Fruit fly (Drosophila melanogaster) whole organism, embryonic: ENCODE data around the gene aru.

ENCODE experiments used
- Adf1 ChIP-seq: fragments of 200-800 bp; sonication (Bioruptor generic); IDR thresholded peaks from 2 replicates; pipeline ENCODE4 v1.3.6; 2022; ENCODE audit warnings: missing biosample characterization, missing genetic modification characterization
- Aef1 ChIP-seq: fragments of 200-800 bp; sonication (Bioruptor generic); IDR thresholded peaks from 3 replicates; pipeline ENCODE4 v1.3.6; 2022; ENCODE audit warnings: missing biosample characterization, missing genetic modification characterization
- Antp ChIP-seq: fragments of 200-800 bp; sonication (Bioruptor generic); optimal IDR thresholded peaks from 3 replicates; lab custom pipeline; 2016; ENCODE audit warnings: missing biosample characterization, missing genetic modification characterization
- Awh ChIP-seq: fragments of 200-800 bp; sonication (Bioruptor generic); IDR thresholded peaks from 2 replicates; pipeline ENCODE4, ENCODE4 v1.3.6; 2022; ENCODE audit warnings: missing biosample characterization, missing genetic modification characterization
- B-H1 ChIP-seq: fragments of 200-800 bp; sonication (Bioruptor generic); IDR thresholded peaks from 3 replicates; pipeline ENCODE4 v1.3.6; 2022; ENCODE audit warnings: missing biosample characterization, missing genetic modification characterization
- CG10267 ChIP-seq: fragments of 200-800 bp; sonication (Bioruptor generic); optimal IDR thresholded peaks from 2 replicates; lab custom pipeline; 2018; ENCODE audit warnings: missing biosample characterization, mild to moderate bottlenecking, missing genetic modification characterization, moderate library complexity
- CG12071 ChIP-seq: fragments of 200-800 bp; sonication (Bioruptor generic); optimal IDR thresholded peaks from 3 replicates; lab custom pipeline; 2018; ENCODE audit warnings: missing biosample characterization, mild to moderate bottlenecking, missing genetic modification characterization
- CG13287 ChIP-seq: fragments of 200-800 bp; sonication (Bioruptor generic); IDR thresholded peaks from 2 replicates; pipeline ENCODE4 v1.3.6; 2022; ENCODE audit warnings: missing biosample characterization, missing genetic modification characterization; ENCODE audit not compliant: partially characterized antibody
- CG15696 ChIP-seq: fragments of 200-800 bp; sonication (Bioruptor generic); optimal IDR thresholded peaks from 2 replicates; lab custom pipeline; 2019; ENCODE audit warnings: missing biosample characterization, mild to moderate bottlenecking, missing genetic modification characterization, moderate library complexity
- CG1647 ChIP-seq: fragments of 200-800 bp; sonication (Bioruptor generic); optimal IDR thresholded peaks from 3 replicates; lab custom pipeline; 2016; ENCODE audit warnings: missing biosample characterization, missing genetic modification characterization
- CG16779 ChIP-seq: fragments of 200-800 bp; sonication (Bioruptor generic); IDR thresholded peaks from 2 replicates; pipeline ENCODE4 v1.3.6; 2022; ENCODE audit warnings: missing biosample characterization, missing genetic modification characterization
- CG17829 ChIP-seq: fragments of 200-800 bp; optimal IDR thresholded peaks from 2 replicates; lab custom pipeline; 2019; ENCODE audit warnings: missing biosample characterization, mild to moderate bottlenecking, missing genetic modification characterization, moderate library complexity
- CG18011 ChIP-seq: fragments of 200-800 bp; sonication (Bioruptor generic); optimal IDR thresholded peaks from 2 replicates; lab custom pipeline; 2017; ENCODE audit warnings: missing biosample characterization, missing genetic modification characterization, mild to moderate bottlenecking, moderate library complexity, missing genotype
- CG30020 ChIP-seq: fragments of 200-800 bp; optimal IDR thresholded peaks from 2 replicates; lab custom pipeline; 2019; ENCODE audit warnings: missing biosample characterization, mild to moderate bottlenecking, missing genetic modification characterization, moderate library complexity
- CG3065 ChIP-seq: fragments of 200-800 bp; sonication (Bioruptor generic); optimal IDR thresholded peaks from 2 replicates; lab custom pipeline; 2016; ENCODE audit warnings: missing biosample characterization, missing genetic modification characterization
- CG3281 ChIP-seq: fragments of 200-800 bp; sonication (Bioruptor generic); optimal IDR thresholded peaks from 3 replicates; lab custom pipeline; 2017; ENCODE audit warnings: missing biosample characterization, mild to moderate bottlenecking, missing genetic modification characterization
- CG3838 ChIP-seq: fragments of 200-800 bp; sonication (Bioruptor generic); optimal IDR thresholded peaks from 3 replicates; lab custom pipeline; 2016; ENCODE audit warnings: missing biosample characterization, missing genetic modification characterization
- CG4707 ChIP-seq: fragments of 200-800 bp; sonication (Bioruptor generic); optimal IDR thresholded peaks from 2 replicates; lab custom pipeline; 2018; ENCODE audit warnings: missing biosample characterization, mild to moderate bottlenecking, missing genetic modification characterization, moderate library complexity
- CG6854 ChIP-seq: fragments of 200-800 bp; sonication (Bioruptor generic); optimal IDR thresholded peaks from 3 replicates; lab custom pipeline; 2017; ENCODE audit warnings: missing biosample characterization, mild to moderate bottlenecking, missing genetic modification characterization
- CG8281 ChIP-seq: fragments of 200-800 bp; sonication (Bioruptor generic); optimal IDR thresholded peaks from 2 replicates; lab custom pipeline; 2018; ENCODE audit warnings: missing biosample characterization, mild to moderate bottlenecking, missing genetic modification characterization, moderate library complexity
- CG9797 ChIP-seq: fragments of 200-800 bp; sonication (Bioruptor generic); optimal IDR thresholded peaks from 3 replicates; lab custom pipeline; 2018; ENCODE audit warnings: missing biosample characterization, mild to moderate bottlenecking, missing genetic modification characterization
- E2f2 ChIP-seq: fragments of 200-800 bp; sonication (Bioruptor generic); IDR thresholded peaks from 2 replicates; pipeline ENCODE4 v1.3.6; 2022; ENCODE audit warnings: missing biosample characterization, missing genetic modification characterization
- Ets65A ChIP-seq: fragments of 200-800 bp; sonication (Bioruptor generic); peaks from one replicate; lab custom pipeline; 2016; ENCODE audit warnings: missing biosample characterization, missing genetic modification characterization
- Hmx ChIP-seq: fragments of 200-800 bp; sonication (Bioruptor generic); optimal IDR thresholded peaks from 2 replicates; lab custom pipeline; 2016; ENCODE audit warnings: missing biosample characterization, missing genetic modification characterization
- Hsf ChIP-seq: fragments of 200-800 bp; sonication (Bioruptor generic); optimal IDR thresholded peaks from 3 replicates; lab custom pipeline; 2016; ENCODE audit warnings: missing biosample characterization, missing genetic modification characterization
- Med ChIP-seq: fragments of 200-800 bp; sonication (Bioruptor generic); peaks from one replicate; lab custom pipeline; 2016; ENCODE audit warnings: missing biosample characterization, missing genetic modification characterization, mild to moderate bottlenecking, inconsistent platforms, moderate library complexity
- NK7.1 ChIP-seq: fragments of 200-800 bp; sonication (Bioruptor generic); optimal IDR thresholded peaks from 3 replicates; lab custom pipeline; 2016; ENCODE audit warnings: missing biosample characterization, missing genetic modification characterization
- Poxn ChIP-seq: fragments of 200-800 bp; sonication (Bioruptor generic); IDR thresholded peaks from 2 replicates; pipeline ENCODE4 v1.3.6; 2022; ENCODE audit warnings: missing biosample characterization, missing genetic modification characterization
- Ptx1 ChIP-seq: fragments of 200-800 bp; sonication (Bioruptor generic); IDR thresholded peaks from 2 replicates; pipeline ENCODE4 v1.3.6; 2022; ENCODE audit warnings: missing biosample characterization, missing genetic modification characterization
- Sry-δ ChIP-seq: fragments of 200-800 bp; sonication (Bioruptor generic); optimal IDR thresholded peaks from 2 replicates; lab custom pipeline; 2016; ENCODE audit warnings: missing biosample characterization, missing genetic modification characterization
- Xbp1 ChIP-seq: fragments of 200-800 bp; sonication (Bioruptor generic); optimal IDR thresholded peaks from 3 replicates; lab custom pipeline; 2016; ENCODE audit warnings: missing biosample characterization, mild to moderate bottlenecking, missing genetic modification characterization
- bigmax ChIP-seq: fragments of 200-800 bp; sonication (Bioruptor generic); optimal IDR thresholded peaks from 2 replicates; lab custom pipeline; 2018; ENCODE audit warnings: missing biosample characterization, mild to moderate bottlenecking, missing genetic modification characterization
- cad ChIP-seq: fragments of >200 bp; optimal IDR thresholded peaks from 2 replicates; lab custom pipeline; 2017; ENCODE audit warnings: missing biosample characterization, missing genetic modification characterization
- da ChIP-seq: fragments of 200-800 bp; sonication (Bioruptor generic); optimal IDR thresholded peaks from 2 replicates; lab custom pipeline; 2016; ENCODE audit warnings: missing biosample characterization, missing genetic modification characterization
- danr ChIP-seq: fragments of 200-800 bp; sonication (Bioruptor generic); IDR thresholded peaks from 2 replicates; pipeline ENCODE4 v1.3.6; 2022; ENCODE audit warnings: missing biosample characterization, missing genetic modification characterization
- dimm ChIP-seq: fragments of 200-800 bp; sonication (Bioruptor generic); IDR thresholded peaks from 2 replicates; pipeline ENCODE4 v1.3.6; 2022; ENCODE audit warnings: missing biosample characterization, missing genetic modification characterization
- dmrt11E ChIP-seq: fragments of 200-800 bp; sonication (Bioruptor generic); optimal IDR thresholded peaks from 3 replicates; lab custom pipeline; 2018; ENCODE audit warnings: missing biosample characterization, mild to moderate bottlenecking, missing genetic modification characterization, moderate library complexity
- dmrt99B ChIP-seq: fragments of 200-800 bp; sonication (Bioruptor generic); optimal IDR thresholded peaks from 2 replicates; lab custom pipeline; 2018; ENCODE audit warnings: missing biosample characterization, mild to moderate bottlenecking, missing genetic modification characterization, moderate library complexity
- en ChIP-seq: fragments of 200-800 bp; sonication (Bioruptor generic); optimal IDR thresholded peaks from 2 replicates; lab custom pipeline; 2016; ENCODE audit warnings: missing biosample characterization, missing genetic modification characterization
- fru ChIP-seq: fragments of >200 bp; optimal IDR thresholded peaks from 2 replicates; lab custom pipeline; 2017
- gcm2 ChIP-seq: fragments of 200-800 bp; sonication (Bioruptor generic); optimal IDR thresholded peaks from 2 replicates; lab custom pipeline; 2016; ENCODE audit warnings: missing biosample characterization, missing genetic modification characterization
- ham ChIP-seq: fragments of 200-800 bp; sonication (Bioruptor generic); IDR thresholded peaks from 2 replicates; pipeline ENCODE4 v1.3.6; 2022; ENCODE audit warnings: missing biosample characterization, missing genetic modification characterization
- knrl ChIP-seq: fragments of 200-800 bp; sonication (Bioruptor generic); IDR thresholded peaks from 3 replicates; pipeline ENCODE4 v1.3.6; 2022; ENCODE audit warnings: missing biosample characterization, missing genetic modification characterization; ENCODE audit not compliant: partially characterized antibody
- lilli ChIP-seq: fragments of 200-800 bp; sonication (Bioruptor generic); optimal IDR thresholded peaks from 3 replicates; lab custom pipeline; 2016; ENCODE audit warnings: missing biosample characterization, missing genetic modification characterization
- phol ChIP-seq: fragments of 200-800 bp; sonication (Bioruptor generic); optimal IDR thresholded peaks from 3 replicates; lab custom pipeline; 2018; ENCODE audit warnings: missing biosample characterization, mild to moderate bottlenecking, missing genetic modification characterization, moderate library complexity
- pzg ChIP-seq: fragments of 200-800 bp; sonication (Bioruptor generic); optimal IDR thresholded peaks from 3 replicates; lab custom pipeline; 2018; ENCODE audit warnings: missing biosample characterization, mild to moderate bottlenecking, missing genetic modification characterization, moderate library complexity
- row ChIP-seq: fragments of 200-800 bp; sonication (Bioruptor generic); IDR thresholded peaks from 3 replicates; pipeline ENCODE4 v1.3.6; 2022; ENCODE audit warnings: missing biosample characterization, missing genetic modification characterization
- sisA ChIP-seq: fragments of 200-800 bp; sonication (Bioruptor generic); IDR thresholded peaks from 2 replicates; pipeline ENCODE4 v1.3.6; 2022; ENCODE audit warnings: missing biosample characterization, missing genetic modification characterization
- slp2 ChIP-seq: fragments of 200-800 bp; sonication (Bioruptor generic); optimal IDR thresholded peaks from 2 replicates; lab custom pipeline; 2016; ENCODE audit warnings: missing biosample characterization, missing genetic modification characterization
- usp ChIP-seq: fragments of >200 bp; optimal IDR thresholded peaks from 2 replicates; lab custom pipeline; 2017; ENCODE audit warnings: missing biosample characterization, missing genetic modification characterization
- zen2 ChIP-seq: fragments of 200-800 bp; sonication (Bioruptor generic); IDR thresholded peaks from 3 replicates; pipeline ENCODE4 v1.3.6; 2022; ENCODE audit warnings: missing biosample characterization, missing genetic modification characterization; ENCODE audit not compliant: partially characterized antibody

The aru gene

dm6 chr2L:850727-851257 is 17.4 kb downstream of the aru start, which contains the start of gene drongo (continued):
- TF ChIP-seq CG9797 (GFP tag; lab: Kevin White, UChicago) (peak; percentile 97), CG3838 (no peak), CG4707 (GFP tag; lab: Kevin White, UChicago) (peak; percentile 38), CG3281 (GFP tag; lab: Kevin White, UChicago) (peak; percentile 41), dimm (GFP tag; lab: Robert Waterston, UW) (no peak), Aef1 (GFP tag; lab: Robert Waterston, UW) (peak; percentile 54; the same call in 2 of the 3 replicates), Hsf (GFP tag; lab: Kevin White, UChicago) (peak; percentile 27), Hmx (GFP tag; lab: Kevin White, UChicago) (no peak), CG6854 (GFP tag; lab: Kevin White, UChicago) (no peak), CG30020 (tag; lab: Kevin White, UChicago) (peak; percentile 44), CG18011 (no peak), CG1647 (GFP tag; lab: Kevin White, UChicago) (no peak), knrl (GFP tag; lab: Robert Waterston, UW) (peak; percentile 32; the same call in 1 of the 3 replicates), E2f2 (peak; percentile 97), Ets65A (no peak), B-H1 (GFP tag; lab: Robert Waterston, UW) (no peak), Xbp1 (peak; percentile 45), bigmax (no peak), dmrt11E (tag; lab: Kevin White, UChicago) (no peak), CG13287 (GFP tag; lab: Robert Waterston, UW) (peak; percentile 53; the same call in 1 of the 2 replicates), row (GFP tag; lab: Robert Waterston, UW) (peak; percentile 24; the same call in 1 of the 3 replicates), pzg (GFP tag; lab: Kevin White, UChicago) (peak; percentile 98), zen2 (GFP tag; lab: Robert Waterston, UW) (no peak; the same call in 1 of the 3 replicates), Antp (GFP tag; lab: Kevin White, UChicago) (peak; percentile 13), danr (GFP tag; lab: Robert Waterston, UW) (no peak), NK7.1 (GFP tag; lab: Kevin White, UChicago) (no peak), fru (lab: Kevin White, UChicago) (no peak), Ptx1 (no peak), ham (GFP tag; lab: Robert Waterston, UW) (no peak), dmrt99B (tag; lab: Kevin White, UChicago) (no peak), Sry-δ (peak; percentile 61), CG12071 (peak; percentile 38), CG3065 (no peak), Adf1 (GFP tag; lab: Robert Waterston, UW) (peak; percentile 52; the same call in 1 of the 2 replicates), usp (GFP tag; lab: Kevin White, UChicago) (no peak), CG8281 (tag; lab: Kevin White, UChicago) (no peak), Med (peak; percentile 90), da (GFP tag; lab: Kevin White, UChicago) (peak; percentile 13), phol (tag; lab: Kevin White, UChicago) (peak; percentile 37), Poxn (GFP tag; lab: Robert Waterston, UW) (no peak), slp2 (GFP tag; lab: Kevin White, UChicago) (no peak), en (GFP tag; lab: Kevin White, UChicago) (no peak), CG10267 (tag; lab: Kevin White, UChicago) (peak; percentile 51), sisA (no peak), CG15696 (tag; lab: Kevin White, UChicago) (no peak), gcm2 (GFP tag; lab: Kevin White, UChicago) (no peak), Awh (no peak), lilli (GFP tag; lab: Kevin White, UChicago) (peak; percentile 33), CG16779 (peak; percentile 47; the same call in 1 of the 2 replicates), cad (GFP tag; lab: Kevin White, UChicago) (no peak), CG17829 (tag; lab: Kevin White, UChicago) (peak; percentile 58)
